Fruit fly (Drosophila melanogaster): ENCODE results near the gene AnxB11.
A peak's percentile ranks its signal among the peaks of the same experiment; 100 is the strongest.

Gene AnxB11

dm6 chrX:16422466-16423124, 530 bp upstream of the AnxB11 start, which contains the start of gene hang (continued):
- peak; percentile 29 for TF ChIP-seq CG13624 (GFP tag; optimal IDR thresholded peaks at IDR 0.05)
- no peak for TF ChIP-seq CG7745 (tag; optimal IDR thresholded peaks at IDR 0.05)
- no peak for TF ChIP-seq CG7556 (GFP tag; optimal IDR thresholded peaks at IDR 0.05)
- no peak for TF ChIP-seq fd64A (GFP tag; optimal IDR thresholded peaks at IDR 0.05)
- TF ChIP-seq Doc2 (GFP tag; IDR thresholded peaks at IDR 0.05): no peak
- peak; percentile 7 for TF ChIP-seq CG31365 (tag; optimal IDR thresholded peaks at IDR 0.05)
- TF ChIP-seq CG8478 (optimal IDR thresholded peaks at IDR 0.05): no peak
- no peak for TF ChIP-seq CG17802 (tag; optimal IDR thresholded peaks at IDR 0.05)
- no peak for TF ChIP-seq prd (optimal IDR thresholded peaks at IDR 0.05)
- peak; percentile 38; the same call in 2 of the 3 replicates for TF ChIP-seq prd (GFP tag; IDR thresholded peaks at IDR 0.05)
- TF ChIP-seq CG2875 (GFP tag; optimal IDR thresholded peaks at IDR 0.05): peak; percentile 6
- no peak for TF ChIP-seq CG7786 (GFP tag; optimal IDR thresholded peaks at IDR 0.05)
- no peak for TF ChIP-seq HLH3B (GFP tag; IDR thresholded peaks at IDR 0.05)
- peak; percentile 94 for TF ChIP-seq phol (tag; optimal IDR thresholded peaks at IDR 0.05)
- no peak for TF ChIP-seq h (optimal IDR thresholded peaks at IDR 0.05)
- no peak for TF ChIP-seq Bdp1 (GFP tag; optimal IDR thresholded peaks at IDR 0.05)
- no peak for TF ChIP-seq nerfin-1 (tag; optimal IDR thresholded peaks at IDR 0.05)
- TF ChIP-seq H15 (GFP tag; IDR thresholded peaks at IDR 0.05): 0 out of 3 replicates have a peak, but pooled peaks have one; percentile 36
- peak; percentile 56 for TF ChIP-seq HHEX (GFP tag; optimal IDR thresholded peaks at IDR 0.05)
- TF ChIP-seq sug (tag; optimal IDR thresholded peaks at IDR 0.05): peak; percentile 19
- peak; percentile 9 for TF ChIP-seq CG33557 (GFP tag; optimal IDR thresholded peaks at IDR 0.05)
- TF ChIP-seq CG1602 (GFP tag; optimal IDR thresholded peaks at IDR 0.05): no peak
- TF ChIP-seq gem (tag; optimal IDR thresholded peaks at IDR 0.05): no peak
- no peak for TF ChIP-seq Hey (tag; optimal IDR thresholded peaks at IDR 0.05)
- TF ChIP-seq sisA (GFP tag; IDR thresholded peaks at IDR 0.05): 0 out of 2 replicates have a peak, but pooled peaks have one; percentile 17
- no peak for TF ChIP-seq sens-2 (GFP tag; IDR thresholded peaks at IDR 0.05)
- peak; percentile 51 for TF ChIP-seq CHES-1-like (GFP tag; optimal IDR thresholded peaks at IDR 0.05)
- TF ChIP-seq Sox102F (GFP tag; optimal IDR thresholded peaks at IDR 0.05): no peak
- no peak for TF ChIP-seq Chrac-16 (GFP tag; optimal IDR thresholded peaks at IDR 0.05)
- TF ChIP-seq CG12299 (tag; optimal IDR thresholded peaks at IDR 0.05): peak; percentile 77
- TF ChIP-seq CoRest (tag; optimal IDR thresholded peaks at IDR 0.05): no peak
- TF ChIP-seq oc (tag; optimal IDR thresholded peaks at IDR 0.05): no peak
- TF ChIP-seq CG2889 (GFP tag; IDR thresholded peaks at IDR 0.05): no peak
- TF ChIP-seq ssp (GFP tag; IDR thresholded peaks at IDR 0.05): no peak
- TF ChIP-seq grau (tag; optimal IDR thresholded peaks at IDR 0.05): peak; percentile 22
- TF ChIP-seq chif (GFP tag; optimal IDR thresholded peaks at IDR 0.05): no peak
- no peak for TF ChIP-seq CkIIα-i1 (GFP tag; IDR thresholded peaks at IDR 0.05)
- peak; percentile 75 for TF ChIP-seq Rfx (GFP tag; IDR thresholded peaks at IDR 0.05)
- TF ChIP-seq repo (GFP tag; optimal IDR thresholded peaks at IDR 0.05): peak; percentile 47
- peak; percentile 10 for TF ChIP-seq CG1792 (GFP tag; optimal IDR thresholded peaks at IDR 0.05)
- TF ChIP-seq CG8290 (GFP tag; optimal IDR thresholded peaks at IDR 0.05): peak; percentile 29
- TF ChIP-seq CG8290 (tag; optimal IDR thresholded peaks at IDR 0.05): peak in 1 of 2 experiments; percentile 80
- TF ChIP-seq CG10267 (tag; optimal IDR thresholded peaks at IDR 0.05): peak; percentile 50
- peak; percentile 13 for TF ChIP-seq CG17359 (tag; optimal IDR thresholded peaks at IDR 0.05)
- peak; percentile 49; the same call in 1 of the 3 replicates for TF ChIP-seq zfh1 (GFP tag; IDR thresholded peaks at IDR 0.05)
- peak; percentile 22 for TF ChIP-seq ERR (GFP tag; optimal IDR thresholded peaks at IDR 0.05)
- TF ChIP-seq HLHmδ (GFP tag; optimal IDR thresholded peaks at IDR 0.05): peak; percentile 53
- peak in 1 of 2 experiments; percentile 43 for TF ChIP-seq Eip74EF (GFP tag; optimal IDR thresholded peaks at IDR 0.05)
- peak; percentile 41 for TF ChIP-seq Mad (GFP tag; optimal IDR thresholded peaks at IDR 0.05)
- TF ChIP-seq HmgD (GFP tag; optimal IDR thresholded peaks at IDR 0.05): peak; percentile 83
- TF ChIP-seq CG15479 (GFP tag; optimal IDR thresholded peaks at IDR 0.05): no peak

All from whole organism, embryonic.